Worm (Caenorhabditis elegans): Measurements from ENCODE around the gene K01D12.10.
A peak's percentile ranks its signal among the peaks of the same experiment; 100 is the strongest.

Gene K01D12.10

DNA sequence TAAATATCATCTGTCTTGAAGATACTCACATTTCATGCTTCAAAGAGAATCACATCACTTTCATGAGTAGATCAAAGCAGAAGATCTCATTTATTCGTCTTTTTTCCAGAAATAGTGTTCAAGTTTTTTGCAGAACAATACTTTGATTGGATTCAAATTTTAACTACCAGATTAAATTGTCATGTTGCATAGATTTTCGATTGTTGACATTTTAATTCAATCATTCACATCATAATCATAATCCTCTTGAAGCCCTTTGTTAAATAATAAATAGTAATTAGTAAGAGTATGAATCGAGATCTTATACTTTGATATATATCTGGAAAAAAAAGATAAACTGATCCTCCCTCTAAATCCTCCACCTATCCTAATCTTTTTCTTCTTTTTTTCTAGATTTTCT lies 21.8 kb downstream of the K01D12.10 start:
- TF ChIP-seq dao-5 (tag; optimal IDR thresholded peaks at IDR 0.05) = no peak
- TF ChIP-seq him-1 (tag; optimal IDR thresholded peaks at IDR 0.05) = no peak
- no peak for TF ChIP-seq W03F9.2 (tag; optimal IDR thresholded peaks at IDR 0.05)

DNA sequence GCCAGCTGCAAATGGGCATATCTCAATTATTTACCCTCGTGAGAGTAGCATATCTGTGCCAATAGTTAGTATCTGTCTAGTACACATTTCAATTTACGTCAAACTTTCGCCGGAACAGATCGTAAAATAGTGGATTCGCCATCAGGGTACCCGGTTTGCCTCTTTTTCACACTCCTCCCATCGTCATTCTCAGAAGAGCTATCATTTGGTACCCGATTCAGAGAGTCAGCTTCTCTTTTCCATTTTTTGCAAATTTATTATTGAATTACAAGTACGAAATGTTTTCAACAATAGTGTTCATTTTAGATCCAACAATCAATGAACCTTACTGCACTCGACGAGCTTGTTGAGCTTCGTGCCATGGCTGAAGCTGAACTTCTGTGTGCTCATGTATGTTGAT lies 23.0 kb downstream of the K01D12.10 start, which contains the start of gene C54D10.5:
C54D10.5 (plus strand) TSS at position 301 of the 400 bp plus-strand sequence.
- TF ChIP-seq dao-5 (tag; optimal IDR thresholded peaks at IDR 0.05) (no peak), W03F9.2 (tag; optimal IDR thresholded peaks at IDR 0.05) (no peak), him-1 (tag; optimal IDR thresholded peaks at IDR 0.05) (no peak)

DNA sequence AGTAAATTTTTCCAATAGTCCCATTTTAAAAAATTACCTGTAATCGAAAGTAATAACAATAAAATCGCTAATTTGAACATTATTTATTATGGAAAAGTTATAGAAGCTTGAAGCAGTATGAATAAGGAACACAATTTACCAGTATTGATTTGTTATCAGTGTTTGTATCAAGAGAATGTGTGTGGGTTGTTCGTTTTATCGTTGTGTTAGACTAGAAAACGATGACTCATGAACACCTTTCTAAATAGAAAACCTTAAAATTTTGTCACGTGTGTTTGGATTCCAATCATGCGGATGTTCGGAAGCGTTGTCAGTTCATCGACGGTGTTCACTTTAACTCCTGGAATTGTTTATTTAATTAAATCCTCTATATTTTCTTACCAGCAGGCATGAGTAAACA lies 26.1 kb downstream of the K01D12.10 start, which contains the start of gene C54D10.13:
C54D10.13 (minus strand) TSS at position 179 of the 400 bp plus-strand sequence.
- TF ChIP-seq W03F9.2 (tag; optimal IDR thresholded peaks at IDR 0.05) (no peak), him-1 (tag; optimal IDR thresholded peaks at IDR 0.05) (no peak), dao-5 (tag; optimal IDR thresholded peaks at IDR 0.05) (no peak)

DNA sequence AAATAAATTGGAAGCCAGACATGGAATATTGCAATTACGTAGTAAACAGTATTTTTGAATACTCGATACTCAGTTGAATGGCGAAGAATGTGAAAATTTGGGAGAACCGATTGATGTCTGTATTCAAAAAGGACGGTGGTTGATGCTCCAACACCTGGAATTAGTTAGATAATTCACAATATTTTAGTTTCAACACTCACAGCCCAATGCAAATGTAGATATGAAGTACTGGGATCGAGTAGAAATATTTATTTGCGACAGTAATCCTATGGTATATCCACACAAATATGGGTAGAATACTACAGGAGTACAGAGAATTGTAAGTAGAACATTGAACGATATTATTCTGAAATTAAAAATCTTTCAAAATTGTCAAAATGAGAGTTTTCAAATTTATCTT lies 27.1 kb downstream of the K01D12.10 start:
- TF ChIP-seq dao-5 (tag; optimal IDR thresholded peaks at IDR 0.05) (no peak), W03F9.2 (tag; optimal IDR thresholded peaks at IDR 0.05) (no peak), him-1 (tag; optimal IDR thresholded peaks at IDR 0.05) (no peak)

DNA sequence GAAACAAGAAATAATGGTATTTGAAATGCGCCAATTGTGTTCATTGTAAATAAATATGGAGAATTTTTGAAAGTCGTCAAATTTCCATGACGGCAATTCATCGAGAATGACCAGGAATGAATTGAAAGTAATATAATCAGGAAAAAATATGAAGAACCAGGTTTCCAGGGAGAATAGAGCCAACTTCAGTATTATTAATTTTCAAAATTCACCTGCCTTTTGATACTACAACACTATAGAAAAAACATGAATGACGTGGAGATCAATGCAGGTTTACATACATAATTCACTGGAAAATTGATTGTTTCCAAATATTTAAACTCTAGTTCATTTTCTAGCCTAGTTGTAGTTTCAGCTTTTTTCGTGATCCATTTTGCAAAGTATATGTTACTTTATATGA lies 27.7 kb downstream of the K01D12.10 start, which contains the start of gene srh-25:
srh-25 (minus strand) TSS at position 101 of the 400 bp plus-strand sequence.
- TF ChIP-seq him-1 (tag; optimal IDR thresholded peaks at IDR 0.05) (no peak), W03F9.2 (tag; optimal IDR thresholded peaks at IDR 0.05) (no peak), dao-5 (tag; optimal IDR thresholded peaks at IDR 0.05) (no peak)

DNA sequence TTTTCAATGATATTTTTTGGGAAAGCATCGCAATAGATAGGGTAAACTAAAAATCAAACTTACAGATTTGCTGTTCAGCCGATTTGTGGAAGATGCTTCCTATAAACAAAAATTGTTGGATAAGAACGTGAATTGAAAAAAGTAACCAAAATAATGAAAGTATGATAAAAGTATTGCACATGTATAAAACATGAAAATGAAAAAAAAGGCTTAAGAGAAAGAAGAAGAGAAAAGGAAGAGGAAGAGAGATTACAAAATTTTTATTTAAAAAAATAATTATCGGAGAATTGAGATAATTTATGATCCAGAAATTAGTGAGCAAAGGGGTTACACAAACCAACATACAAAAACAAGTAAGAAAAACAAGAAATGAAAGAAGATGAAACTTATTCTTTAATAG lies 35.4 kb downstream of the K01D12.10 start, which contains the start of gene pals-37:
pals-37 (minus strand) TSS at position 101 of the 400 bp plus-strand sequence.
- TF ChIP-seq dao-5 (tag; optimal IDR thresholded peaks at IDR 0.05) (no peak), W03F9.2 (tag; optimal IDR thresholded peaks at IDR 0.05) (no peak), him-1 (tag; optimal IDR thresholded peaks at IDR 0.05) (no peak)

DNA sequence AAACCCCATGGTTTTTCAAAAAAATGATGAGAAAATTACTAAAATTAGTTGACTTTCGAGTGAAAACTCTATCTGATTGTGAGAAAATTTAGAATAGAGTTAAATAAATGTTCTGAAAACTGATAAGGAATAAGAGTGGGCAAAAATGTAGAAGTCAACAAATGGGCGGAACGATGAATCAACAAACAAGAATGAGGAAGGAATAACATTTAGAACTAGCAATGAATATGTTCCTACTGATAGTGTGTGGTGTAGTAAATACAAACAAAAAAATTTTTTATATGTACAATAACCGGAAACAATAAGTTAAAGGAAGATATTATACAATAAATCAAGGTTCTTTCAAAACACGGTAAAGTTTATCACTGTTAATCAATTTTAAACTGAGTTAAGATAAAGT lies 37.7 kb downstream of the K01D12.10 start, which contains the start of gene pals-39:
pals-39 (minus strand) TSS at position 101 of the 400 bp plus-strand sequence.
- TF ChIP-seq W03F9.2 (tag; optimal IDR thresholded peaks at IDR 0.05) = no peak
- no peak for TF ChIP-seq him-1 (tag; optimal IDR thresholded peaks at IDR 0.05)
- TF ChIP-seq dao-5 (tag; optimal IDR thresholded peaks at IDR 0.05) = no peak

DNA sequence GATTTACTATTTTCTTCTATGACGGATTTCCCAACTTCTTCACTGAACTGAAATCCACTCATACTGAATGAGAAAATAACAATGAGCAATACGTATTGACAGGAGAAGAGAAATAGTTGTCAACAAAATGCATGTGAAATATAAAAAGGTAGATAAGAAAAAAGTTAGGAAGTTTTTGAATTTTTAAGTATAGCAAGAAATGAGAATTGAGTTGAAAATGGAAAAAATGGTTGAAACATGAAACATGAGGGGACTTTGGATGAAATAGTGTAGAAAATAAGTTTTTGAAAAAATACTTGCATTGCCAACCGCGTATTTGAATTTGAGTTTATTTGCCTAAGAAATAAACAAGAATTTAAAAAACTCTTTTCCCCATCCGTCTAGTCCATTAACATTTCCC lies 40.9 kb downstream of the K01D12.10 start, which contains the start of the genes pals-38 and C54D10.9:
pals-38 (minus strand) TSS at position 101 of the 400 bp plus-strand sequence.
C54D10.9 (plus strand) TSS at position 259 of the 400 bp plus-strand sequence.
- no peak for TF ChIP-seq W03F9.2 (tag; optimal IDR thresholded peaks at IDR 0.05)
- no peak for TF ChIP-seq dao-5 (tag; optimal IDR thresholded peaks at IDR 0.05)
- no peak for TF ChIP-seq him-1 (tag; optimal IDR thresholded peaks at IDR 0.05)

DNA sequence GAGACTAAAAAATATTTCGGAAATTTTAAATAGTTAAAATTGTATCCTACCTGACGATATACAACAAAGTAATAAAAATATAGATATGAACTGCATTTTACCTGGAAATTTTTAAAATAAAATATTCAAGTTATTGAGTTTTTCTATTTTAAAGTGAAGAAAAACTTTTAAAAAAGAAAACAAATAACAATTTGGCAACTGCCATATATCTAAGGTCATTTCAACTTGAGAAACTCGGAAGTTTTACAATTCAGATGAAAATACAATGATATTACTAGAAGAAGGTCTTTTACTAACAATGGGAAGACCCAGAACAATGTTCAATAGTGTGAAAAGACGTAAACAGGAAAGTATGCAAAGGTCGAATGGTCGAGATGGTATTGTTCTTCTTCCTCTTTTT lies 43.9 kb downstream of the K01D12.10 start, which contains the start of gene C54D10.10:
C54D10.10 (minus strand) TSS at position 101 of the 400 bp plus-strand sequence.
- TF ChIP-seq him-1 (tag; optimal IDR thresholded peaks at IDR 0.05) = no peak
- no peak for TF ChIP-seq W03F9.2 (tag; optimal IDR thresholded peaks at IDR 0.05)
- no peak for TF ChIP-seq dao-5 (tag; optimal IDR thresholded peaks at IDR 0.05)

DNA sequence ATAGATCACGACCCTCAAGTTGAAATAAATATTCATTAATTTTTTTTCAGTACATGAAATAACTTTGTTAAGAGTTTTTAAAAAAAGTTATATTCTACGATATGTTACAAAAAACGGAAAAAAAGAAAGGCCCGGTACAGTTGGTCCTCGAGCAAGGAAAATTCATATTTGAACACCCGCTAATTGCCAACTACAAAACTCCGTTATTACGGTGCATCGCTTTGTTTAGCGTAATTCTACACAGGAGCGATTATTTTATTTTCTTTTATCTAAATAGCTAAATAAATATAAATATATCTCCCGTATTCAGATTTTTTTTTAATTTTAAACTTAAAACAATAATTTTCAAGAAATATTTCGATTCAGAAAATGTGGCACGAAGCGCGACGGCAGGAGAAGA lies 44.4 kb downstream of the K01D12.10 start, which contains the start of gene F28C1.1:
F28C1.1 (plus strand) TSS at position 365 of the 400 bp plus-strand sequence.
- TF ChIP-seq W03F9.2 (tag; optimal IDR thresholded peaks at IDR 0.05) = no peak
- TF ChIP-seq dao-5 (tag; optimal IDR thresholded peaks at IDR 0.05) = no peak
- no peak for TF ChIP-seq him-1 (tag; optimal IDR thresholded peaks at IDR 0.05)

DNA sequence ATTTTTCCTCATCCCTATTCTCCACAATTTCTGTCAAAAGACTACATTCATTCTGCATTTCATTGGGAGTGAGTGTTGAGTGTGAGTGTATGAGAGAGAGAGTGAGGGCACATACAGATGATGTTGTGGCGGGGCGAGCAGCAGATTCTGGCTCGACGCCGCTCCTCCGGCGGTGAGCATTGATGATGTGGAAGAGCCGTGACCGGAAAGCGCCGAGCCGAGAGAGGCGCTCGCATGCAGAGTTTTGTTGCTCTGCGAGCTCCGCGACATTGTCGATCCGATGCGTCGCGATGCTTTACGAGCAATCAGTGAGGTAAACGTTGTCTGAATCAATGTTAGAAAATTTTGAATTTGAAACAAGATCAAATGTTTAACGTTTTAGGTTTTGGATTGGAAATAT lies 49.7 kb downstream of the K01D12.10 start:
- no peak for TF ChIP-seq dao-5 (tag; optimal IDR thresholded peaks at IDR 0.05)
- TF ChIP-seq him-1 (tag; optimal IDR thresholded peaks at IDR 0.05) = peak; percentile 12

Data from whole organism, L4/young adult.